Fruit fly (Drosophila melanogaster) whole organism: ENCODE measurements around the gene CG33941.

ENCODE experiments used
- CG8478 ChIP-seq: fragments of >200 bp; optimal IDR thresholded peaks from 2 replicates; lab custom pipeline; 2018; ENCODE audit warnings: inconsistent platforms
- Dll ChIP-seq: fragments of >200 bp; optimal IDR thresholded peaks from 2 replicates; lab custom pipeline; 2017
- EcR ChIP-seq, 2 experiments: fragments of >200 bp; optimal IDR thresholded peaks; 2 replicates each; lab custom pipeline; 2017; ENCODE audit warnings: missing biosample characterization in 2 of 2, missing genetic modification characterization in 2 of 2, missing genetic modification reagents in 2 of 2
- pan ChIP-seq: fragments of >200 bp; optimal IDR thresholded peaks from 2 replicates; lab custom pipeline; 2017
- psq ChIP-seq: fragments of >200 bp; optimal IDR thresholded peaks from 2 replicates; lab custom pipeline; 2017
- usp ChIP-seq: fragments of >200 bp; optimal IDR thresholded peaks from 2 replicates; lab custom pipeline; 2017; ENCODE audit warnings: missing biosample characterization, missing genetic modification characterization, mixed read lengths

dm6 chr4:445113-445718 is 22.1 kb upstream of the CG33941 start, which contains the start of gene CaMKI:
- TF ChIP-seq usp (GFP tag; lab: Kevin White, UChicago), result no peak
- TF ChIP-seq pan, result no peak
- no peak for TF ChIP-seq psq (lab: Kevin White, UChicago)
- TF ChIP-seq CG8478, result no peak
- no peak for TF ChIP-seq Dll (lab: Kevin White, UChicago)
- TF ChIP-seq EcR (GFP tag; optimal IDR thresholded peaks at IDR 0.05; lab: Kevin White, UChicago), result no peak
